Worm (Caenorhabditis elegans) whole organism, L4 larva: ENCODE measurements around the gene mrps-12.

ENCODE experiments used
- F10B5.3 ChIP-seq: sonication (generic microtip); optimal IDR thresholded peaks from 2 replicates; lab custom pipeline; 2016; ENCODE audit warnings: mild to moderate bottlenecking, missing genetic modification characterization, missing compliant biosample characterization
- F26F4.8 ChIP-seq: fragments of 200-800 bp; sonication (Bioruptor generic); conservative IDR thresholded peaks from 2 replicates; pipeline ENCODE4 v1.3.6; 2022; ENCODE audit warnings: missing genetic modification characterization, missing compliant biosample characterization
- F37D6.2 ChIP-seq: sonication (generic microtip); optimal IDR thresholded peaks from 2 replicates; lab custom pipeline; 2016; ENCODE audit warnings: mild to moderate bottlenecking, missing genetic modification characterization, missing compliant biosample characterization
- F44E2.7 ChIP-seq: fragments of 200-800 bp; sonication (Bioruptor generic); IDR thresholded peaks from 2 replicates; pipeline ENCODE4 v2.1.2; 2022; ENCODE audit warnings: missing genetic modification characterization, missing compliant biosample characterization
- F49E8.2 ChIP-seq: sonication (generic microtip); optimal IDR thresholded peaks from 2 replicates; lab custom pipeline; 2016; ENCODE audit warnings: missing compliant biosample characterization, mild to moderate bottlenecking, missing genetic modification characterization, borderline replicate concordance
- T20F7.1 ChIP-seq: fragments of 200-800 bp; sonication (Bioruptor generic); optimal IDR thresholded peaks from 2 replicates; lab custom pipeline; 2018; ENCODE audit warnings: mild to moderate bottlenecking, missing genetic modification characterization, missing compliant biosample characterization
- T26A8.4 ChIP-seq: fragments of 200-800 bp; sonication (Bioruptor generic); IDR thresholded peaks from 2 replicates; pipeline ENCODE4 v1.3.6; 2022; ENCODE audit warnings: missing genetic modification characterization, missing compliant biosample characterization
- Y75B8A.6 ChIP-seq: fragments of 200-800 bp; sonication (Bioruptor generic); IDR thresholded peaks from 2 replicates; pipeline ENCODE4 v1.3.6; 2022; ENCODE audit warnings: missing genetic modification reagents, missing genetic modification characterization, missing compliant biosample characterization
- aha-1 ChIP-seq: fragments of 150-350 bp; peaks from one replicate; lab custom pipeline; 2014; ENCODE audit warnings: missing biosample characterization, missing genetic modification characterization
- ama-1 ChIP-seq: fragments of 150-350 bp; optimal IDR thresholded peaks from 2 replicates; lab custom pipeline; 2014; ENCODE audit warnings: inconsistent platforms, mixed read lengths
- arid-1 ChIP-seq: fragments of 200-800 bp; sonication (Bioruptor generic); conservative IDR thresholded peaks from 2 replicates; pipeline ENCODE4 v1.3.6; 2022; ENCODE audit warnings: missing genetic modification reagents, missing genetic modification characterization, missing compliant biosample characterization
- ceh-32 ChIP-seq: sonication (generic microtip); optimal IDR thresholded peaks from 2 replicates; lab custom pipeline; 2016; ENCODE audit warnings: mild to moderate bottlenecking, missing genetic modification characterization, missing compliant biosample characterization; ENCODE audit not compliant: poor library complexity
- ceh-44 ChIP-seq: fragments of 200-800 bp; sonication (Bioruptor generic); IDR thresholded peaks from 2 replicates; pipeline ENCODE4 v1.3.6; 2022; ENCODE audit warnings: missing genetic modification reagents, missing genetic modification characterization, missing compliant biosample characterization
- ceh-62 ChIP-seq: sonication (generic microtip); optimal IDR thresholded peaks from 2 replicates; lab custom pipeline; 2017; ENCODE audit warnings: missing biosample characterization, missing genetic modification characterization
- ces-1 ChIP-seq: fragments of 150-350 bp; sonication (generic microtip); optimal IDR thresholded peaks from 4 replicates; lab custom pipeline; 2014; ENCODE audit warnings: missing biosample characterization, missing genetic modification reagents, missing genetic modification characterization
- cey-2 ChIP-seq: sonication (generic microtip); optimal IDR thresholded peaks from 3 replicates; lab custom pipeline; 2017; ENCODE audit warnings: missing genetic modification characterization, mild to moderate bottlenecking, missing compliant biosample characterization, antibody characterized with exemption, borderline replicate concordance; ENCODE audit not compliant: insufficient read depth
- ctbp-1 ChIP-seq: fragments of 200-800 bp; sonication (Bioruptor generic); IDR thresholded peaks from 2 replicates; pipeline ENCODE4 v1.3.6; 2022; ENCODE audit warnings: missing genetic modification reagents, missing genetic modification characterization, missing compliant biosample characterization
- dpl-1 ChIP-seq: fragments of 150-350 bp; optimal IDR thresholded peaks from 2 replicates; lab custom pipeline; 2014; ENCODE audit warnings: missing biosample characterization, missing genetic modification reagents, missing genetic modification characterization
- fkh-10 ChIP-seq: fragments of 150-350 bp; optimal IDR thresholded peaks from 2 replicates; lab custom pipeline; 2014; ENCODE audit warnings: missing biosample characterization, missing genetic modification reagents, missing genetic modification characterization
- fos-1 ChIP-seq: fragments of 150-350 bp; optimal IDR thresholded peaks from 2 replicates; lab custom pipeline; 2014; ENCODE audit warnings: missing biosample characterization, missing genetic modification characterization
- hif-1 ChIP-seq, 2 experiments: sonication (generic microtip); optimal IDR thresholded peaks; 2 replicates each; lab custom pipeline; 2016 to 2017; ENCODE audit warnings: missing compliant biosample characterization in 2 of 2, missing genetic modification characterization in 2 of 2, missing genetic modification reagents in 2 of 2, missing genotype in 2 of 2, mild to moderate bottlenecking in 1 of 2
- hlh-11 ChIP-seq: fragments of 200-800 bp; sonication (Bioruptor generic); optimal IDR thresholded peaks from 2 replicates; lab custom pipeline; 2018; ENCODE audit warnings: mild to moderate bottlenecking, missing genetic modification characterization, missing compliant biosample characterization
- hmg-1.1 ChIP-seq: fragments of 200-800 bp; sonication (Bioruptor generic); IDR thresholded peaks from 2 replicates; pipeline ENCODE4 v1.3.6; 2022; ENCODE audit warnings: missing genetic modification reagents, missing genetic modification characterization, missing compliant biosample characterization
- lim-7 ChIP-seq: fragments of 200-800 bp; sonication (Bioruptor generic); IDR thresholded peaks from 2 replicates; pipeline ENCODE4 v1.3.6; 2022; ENCODE audit warnings: missing genetic modification characterization, missing compliant biosample characterization
- lin-1 ChIP-seq: fragments of 200-800 bp; sonication (Bioruptor generic); IDR thresholded peaks from 2 replicates; pipeline ENCODE4 v1.3.6; 2022; ENCODE audit warnings: missing genetic modification reagents, missing genetic modification characterization, missing compliant biosample characterization
- lin-15B ChIP-seq: fragments of 150-350 bp; sonication (generic microtip); optimal IDR thresholded peaks from 3 replicates; lab custom pipeline; 2014; ENCODE audit warnings: missing biosample characterization, missing genetic modification characterization
- lin-29 ChIP-seq: fragments of 200-800 bp; sonication (Bioruptor generic); IDR thresholded peaks from 2 replicates; pipeline ENCODE4 v1.3.6; 2022; ENCODE audit warnings: missing genetic modification reagents, missing genetic modification characterization, missing compliant biosample characterization
- lin-38 ChIP-seq: fragments of 200-800 bp; sonication (Bioruptor generic); IDR thresholded peaks from 2 replicates; pipeline ENCODE4 v1.3.6; 2022; ENCODE audit warnings: missing genetic modification reagents, missing genetic modification characterization, missing compliant biosample characterization
- lin-39 ChIP-seq: fragments of 150-350 bp; optimal IDR thresholded peaks from 2 replicates; lab custom pipeline; 2014; ENCODE audit warnings: missing biosample characterization, missing genetic modification reagents, missing genetic modification characterization
- lsy-2 ChIP-seq, 2 experiments: fragments of 150-350 bp in 1 of 2; sonication (generic microtip) in 1 of 2; optimal IDR thresholded peaks; 2 replicates each; lab custom pipeline; 2014 to 2017; ENCODE audit warnings: missing biosample characterization in 2 of 2, missing genetic modification characterization in 2 of 2
- mdt-29 ChIP-seq: fragments of 200-800 bp; sonication (Bioruptor generic); IDR thresholded peaks from 2 replicates; pipeline ENCODE4 v1.3.6; 2022; ENCODE audit warnings: missing genetic modification reagents, missing genetic modification characterization, missing compliant biosample characterization
- mep-1 ChIP-seq: fragments of 150-350 bp; sonication (generic microtip); optimal IDR thresholded peaks from 3 replicates; lab custom pipeline; 2014; ENCODE audit warnings: missing biosample characterization, missing genetic modification characterization
- mes-2 ChIP-seq: sonication (generic microtip); optimal IDR thresholded peaks from 2 replicates; lab custom pipeline; 2016; ENCODE audit warnings: missing genotype, mild to moderate bottlenecking, missing genetic modification characterization, missing compliant biosample characterization; ENCODE audit not compliant: poor library complexity, severe bottlenecking
- mxl-2 ChIP-seq: fragments of 200-800 bp; sonication (Bioruptor generic); conservative IDR thresholded peaks from 2 replicates; pipeline ENCODE4 v1.3.6; 2022; ENCODE audit warnings: missing genetic modification reagents, missing genetic modification characterization, missing compliant biosample characterization
- mxl-3 ChIP-seq: fragments of 200-800 bp; sonication (Bioruptor generic); optimal IDR thresholded peaks from 2 replicates; lab custom pipeline; 2018; ENCODE audit warnings: mild to moderate bottlenecking, missing genetic modification characterization, missing compliant biosample characterization
- nhr-10 ChIP-seq: fragments of 150-350 bp; optimal IDR thresholded peaks from 2 replicates; lab custom pipeline; 2014; ENCODE audit warnings: missing biosample characterization, missing genetic modification characterization
- nhr-237 ChIP-seq: sonication (generic microtip); optimal IDR thresholded peaks from 2 replicates; lab custom pipeline; 2017; ENCODE audit warnings: missing biosample characterization, missing genetic modification characterization
- nhr-41 ChIP-seq: fragments of 200-800 bp; sonication (Bioruptor generic); IDR thresholded peaks from 2 replicates; pipeline ENCODE4 v1.3.6; 2022; ENCODE audit warnings: missing genetic modification reagents, missing genetic modification characterization, missing compliant biosample characterization
- nhr-77 ChIP-seq: fragments of 150-350 bp; optimal IDR thresholded peaks from 2 replicates; lab custom pipeline; 2014; ENCODE audit warnings: missing biosample characterization, missing genetic modification characterization
- pqm-1 ChIP-seq: sonication (generic microtip); optimal IDR thresholded peaks from 2 replicates; lab custom pipeline; 2017; ENCODE audit warnings: missing biosample characterization, missing genetic modification characterization
- rbr-2 ChIP-seq: sonication (generic microtip); optimal IDR thresholded peaks from 2 replicates; lab custom pipeline; 2016; ENCODE audit warnings: missing genotype, missing genetic modification characterization, missing compliant biosample characterization
- set-16 ChIP-seq: fragments of 200-800 bp; sonication (Bioruptor generic); IDR thresholded peaks from 2 replicates; pipeline ENCODE4 v1.3.6; 2022; ENCODE audit warnings: missing genetic modification reagents, missing genetic modification characterization, missing compliant biosample characterization
- skn-1 ChIP-seq: fragments of 150-350 bp; optimal IDR thresholded peaks from 2 replicates; lab custom pipeline; 2014; ENCODE audit warnings: missing biosample characterization, missing genetic modification characterization
- snpc-1.2 ChIP-seq: fragments of 200-800 bp; sonication (Bioruptor generic); IDR thresholded peaks from 2 replicates; pipeline ENCODE4 v1.3.6; 2022; ENCODE audit warnings: missing genetic modification reagents, missing genetic modification characterization, missing compliant biosample characterization
- snpc-4 ChIP-seq: fragments of 150-350 bp; optimal IDR thresholded peaks from 2 replicates; lab custom pipeline; 2014; ENCODE audit warnings: missing biosample characterization, missing genetic modification characterization
- spr-1 ChIP-seq: sonication (generic microtip); optimal IDR thresholded peaks from 2 replicates; lab custom pipeline; 2016; ENCODE audit warnings: mild to moderate bottlenecking, missing genetic modification characterization, missing compliant biosample characterization
- tra-1 ChIP-seq: fragments of 200-800 bp; sonication (Bioruptor generic); IDR thresholded peaks from 2 replicates; pipeline ENCODE4 v1.3.6; 2022; ENCODE audit warnings: missing genetic modification reagents, missing genetic modification characterization, missing compliant biosample characterization
- unc-130 ChIP-seq: sonication (generic microtip); optimal IDR thresholded peaks from 2 replicates; lab custom pipeline; 2016; ENCODE audit warnings: missing genetic modification reagents, missing genetic modification characterization, missing compliant biosample characterization
- unc-39 ChIP-seq: sonication (generic microtip); optimal IDR thresholded peaks from 2 replicates; lab custom pipeline; 2017; ENCODE audit warnings: missing biosample characterization, missing genetic modification characterization
- zfp-2 ChIP-seq: sonication (generic microtip); optimal IDR thresholded peaks from 2 replicates; lab custom pipeline; 2016; ENCODE audit warnings: mild to moderate bottlenecking, missing genetic modification characterization, missing compliant biosample characterization
- ztf-11 ChIP-seq: fragments of 150-350 bp; optimal IDR thresholded peaks from 2 replicates; lab custom pipeline; 2014; ENCODE audit warnings: missing biosample characterization, missing genetic modification characterization

mrps-12 gene

ce11 chrV:20845524-20846208 is 7.8 kb downstream of the mrps-12 start, which contains the start of the genes F31D4.2 and fkb-6 (continued):
- TF ChIP-seq pqm-1 (no peak), mxl-3 (no peak), mdt-29 (GFP tag; lab: Robert Waterston, UW) (peak; percentile 74), F37D6.2 (tag; lab: Kevin White, UChicago) (peak; percentile 11), lsy-2 (tag; optimal IDR thresholded peaks at IDR 0.05; lab: Kevin White, UChicago) (peak; percentile 89 to 98), mes-2 (tag; lab: Kevin White, UChicago) (peak; percentile 81), nhr-237 (tag; lab: Kevin White, UChicago) (no peak), skn-1 (tag; lab: Kevin White, UChicago) (no peak), T26A8.4 (GFP tag; lab: Robert Waterston, UW) (peak; percentile 72), lin-15B (tag; lab: Kevin White, UChicago) (no peak), rbr-2 (tag; lab: Kevin White, UChicago) (peak; percentile 60), ztf-11 (tag; lab: Kevin White, UChicago) (no peak), Y75B8A.6 (GFP tag; lab: Robert Waterston, UW) (no peak), F10B5.3 (tag; lab: Kevin White, UChicago) (no peak), fkh-10 (GFP tag; lab: Kevin White, UChicago) (peak; percentile 50), T20F7.1 (GFP tag; lab: Kevin White, UChicago) (no peak), lim-7 (GFP tag; lab: Robert Waterston, UW) (no peak), ces-1 (GFP tag; lab: Kevin White, UChicago) (no peak), F49E8.2 (peak; percentile 35), hmg-1.1 (GFP tag; lab: Robert Waterston, UW) (peak; percentile 61; the same call in 1 of the 2 replicates), lin-1 (GFP tag; lab: Robert Waterston, UW) (0 out of 2 replicates have a peak, but pooled peaks have one; percentile 30), hif-1 (tag; optimal IDR thresholded peaks at IDR 0.05; lab: Kevin White, UChicago) (peak; percentile 25 to 96), snpc-4 (tag; lab: Kevin White, UChicago) (no peak), spr-1 (tag; lab: Kevin White, UChicago) (peak; percentile 1), ceh-32 (no peak), hlh-11 (tag; lab: Kevin White, UChicago) (peak; percentile 58), cey-2 (tag; lab: Kevin White, UChicago) (no peak), ceh-62 (tag; lab: Kevin White, UChicago) (no peak), F44E2.7 (GFP tag; lab: Robert Waterston, UW) (no peak), dpl-1 (GFP tag; lab: Kevin White, UChicago) (peak; percentile 71), ctbp-1 (GFP tag; lab: Robert Waterston, UW) (0 out of 2 replicates have a peak, but pooled peaks have one; percentile 26), unc-130 (GFP tag; lab: Kevin White, UChicago) (no peak), F26F4.8 (GFP tag; lab: Robert Waterston, UW) (no peak), lin-38 (GFP tag; lab: Robert Waterston, UW) (peak; percentile 75), lin-29 (GFP tag; lab: Robert Waterston, UW) (no peak), aha-1 (peak; percentile 96), nhr-41 (GFP tag; lab: Robert Waterston, UW) (no peak), arid-1 (GFP tag; lab: Robert Waterston, UW) (peak; percentile 68; the same call in 1 of the 2 replicates), lin-39 (tag; lab: Kevin White, UChicago) (no peak), unc-39 (tag; lab: Kevin White, UChicago) (no peak), zfp-2 (tag; lab: Kevin White, UChicago) (no peak), nhr-10 (tag; lab: Kevin White, UChicago) (no peak), mxl-2 (GFP tag; lab: Robert Waterston, UW) (no peak), mep-1 (tag; lab: Kevin White, UChicago) (peak; percentile 68), nhr-77 (no peak), fos-1 (no peak), ceh-44 (no peak), set-16 (GFP tag; lab: Robert Waterston, UW) (no peak), ama-1 (lab: Kevin White, UChicago) (no peak), snpc-1.2 (GFP tag; lab: Robert Waterston, UW) (0 out of 2 replicates have a peak, but pooled peaks have one; percentile 43), tra-1 (GFP tag; lab: Robert Waterston, UW) (no peak)
